Worm (Caenorhabditis elegans) whole organism, L4 larva: ENCODE data around the gene cka-1.

ENCODE experiments used
- R02D3.7 ChIP-seq: fragments of 150-350 bp; sonication (generic microtip); optimal IDR thresholded peaks from 3 replicates; lab custom pipeline; 2014; ENCODE audit warnings: missing biosample characterization, missing genetic modification characterization
- T20F7.1 ChIP-seq: fragments of 200-800 bp; sonication (Bioruptor generic); optimal IDR thresholded peaks from 2 replicates; lab custom pipeline; 2018; ENCODE audit warnings: mild to moderate bottlenecking, missing genetic modification characterization, missing compliant biosample characterization
- Y5F2A.4 ChIP-seq: fragments of 200-800 bp; sonication (Bioruptor generic); optimal IDR thresholded peaks from 2 replicates; lab custom pipeline; 2018; ENCODE audit warnings: mild to moderate bottlenecking, missing genetic modification characterization, missing compliant biosample characterization
- ama-1 ChIP-seq: fragments of 150-350 bp; optimal IDR thresholded peaks from 2 replicates; lab custom pipeline; 2014; ENCODE audit warnings: inconsistent platforms, mixed read lengths
- jun-1 ChIP-seq: fragments of 150-350 bp; optimal IDR thresholded peaks from 2 replicates; lab custom pipeline; 2014; ENCODE audit warnings: missing biosample characterization, missing genetic modification reagents, missing genetic modification characterization
- madf-5 ChIP-seq, 2 experiments: fragments of 200-800 bp; sonication (Bioruptor generic); IDR thresholded peaks; 2 replicates each; pipeline ENCODE4 v1.3.6; 2022; ENCODE audit warnings: missing compliant biosample characterization in 2 of 2, missing genetic modification characterization in 2 of 2
- mdl-1 ChIP-seq, 2 experiments: fragments of 150-350 bp in 1 of 2; sonication (generic microtip) in 1 of 2; optimal IDR thresholded peaks; 2 replicates each; lab custom pipeline; 2014 to 2017; ENCODE audit warnings: missing biosample characterization in 2 of 2, missing genetic modification characterization in 2 of 2
- mep-1 ChIP-seq: fragments of 150-350 bp; sonication (generic microtip); optimal IDR thresholded peaks from 3 replicates; lab custom pipeline; 2014; ENCODE audit warnings: missing biosample characterization, missing genetic modification characterization
- pqm-1 ChIP-seq: sonication (generic microtip); optimal IDR thresholded peaks from 2 replicates; lab custom pipeline; 2017; ENCODE audit warnings: missing biosample characterization, missing genetic modification characterization

DNA sequence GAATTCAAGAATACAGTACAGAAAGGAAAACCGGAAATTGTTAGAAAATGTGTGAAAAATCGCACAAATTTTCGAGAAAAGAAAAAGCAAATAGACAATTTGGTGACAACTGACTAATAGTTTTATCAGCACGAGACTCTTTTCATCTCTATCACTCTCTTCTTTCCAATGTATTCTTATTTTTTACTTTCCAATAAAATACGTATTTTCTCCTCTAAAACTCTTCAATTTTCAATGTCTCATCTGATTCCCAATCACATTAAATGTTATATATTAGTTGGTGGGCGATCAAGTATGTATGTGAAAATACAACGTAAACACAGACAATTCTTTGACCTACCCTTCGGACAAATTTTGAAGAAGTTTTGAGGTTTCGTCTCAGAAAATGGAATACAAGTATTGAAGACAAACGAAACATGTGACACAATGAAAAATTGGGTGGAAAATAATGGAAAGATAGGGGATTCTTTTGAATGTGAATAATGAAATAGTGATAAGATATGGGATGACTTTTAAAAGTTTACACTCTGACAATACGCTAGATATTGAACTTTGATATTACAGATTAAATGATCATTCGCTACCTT is at the start of gene cka-1:
- TF ChIP-seq pqm-1 (tag; lab: Kevin White, UChicago) (no peak), jun-1 (tag; lab: Kevin White, UChicago) (no peak), mdl-1 (tag; optimal IDR thresholded peaks at IDR 0.05; lab: Kevin White, UChicago) (peak in 1 of 2 experiments; percentile 59), madf-5 (GFP tag; IDR thresholded peaks at IDR 0.05; lab: Robert Waterston, UW) (no peak), T20F7.1 (GFP tag; lab: Kevin White, UChicago) (no peak), Y5F2A.4 (GFP tag; lab: Kevin White, UChicago) (no peak), R02D3.7 (tag; lab: Kevin White, UChicago) (no peak), mep-1 (tag; lab: Kevin White, UChicago) (no peak), ama-1 (lab: Kevin White, UChicago) (no peak)
